Worm (Caenorhabditis elegans) whole organism, L4/young adult: Measurements from ENCODE around the gene F46B3.9.

Experiments used
- W03F9.2 ChIP-seq: fragments of 150-350 bp; optimal IDR thresholded peaks from 2 replicates; lab custom pipeline; 2014; ENCODE audit warnings: missing biosample characterization, missing genetic modification characterization
- dao-5 ChIP-seq: sonication (generic microtip); optimal IDR thresholded peaks from 2 replicates; lab custom pipeline; 2016; ENCODE audit warnings: missing genotype, missing genetic modification characterization, moderate library complexity, missing compliant biosample characterization
- him-1 ChIP-seq: sonication (generic microtip); optimal IDR thresholded peaks from 2 replicates; lab custom pipeline; 2016; ENCODE audit warnings: missing genotype, missing genetic modification reagents, missing genetic modification characterization, missing compliant biosample characterization

Gene F46B3.9

DNA sequence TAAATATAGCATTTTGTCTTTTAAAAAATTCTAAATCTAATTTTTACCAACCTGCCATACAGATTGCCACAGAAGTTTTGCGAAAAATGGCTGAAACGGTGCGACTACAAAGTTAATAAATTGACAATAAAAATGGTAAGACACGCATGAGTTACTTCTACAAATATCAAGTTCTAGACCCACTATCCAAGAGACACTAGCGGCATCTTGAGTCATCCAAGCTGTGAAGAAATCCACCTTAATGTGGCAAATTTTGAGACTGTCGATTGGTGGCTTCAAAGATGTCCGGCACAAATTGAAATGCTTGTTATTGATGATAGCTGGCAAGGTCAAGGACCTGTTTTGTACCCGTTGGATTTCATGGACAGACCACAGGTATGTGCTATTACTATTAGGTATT is 8.4 kb upstream of the F46B3.9 start, which contains the start of gene F46B3.16:
TSS of gene F46B3.16 (plus strand) at position 301 of the 400 bp plus-strand sequence.
- TF ChIP-seq him-1 (no peak), dao-5 (tag; lab: Kevin White, UChicago) (no peak), W03F9.2 (tag; lab: Kevin White, UChicago) (no peak)

DNA sequence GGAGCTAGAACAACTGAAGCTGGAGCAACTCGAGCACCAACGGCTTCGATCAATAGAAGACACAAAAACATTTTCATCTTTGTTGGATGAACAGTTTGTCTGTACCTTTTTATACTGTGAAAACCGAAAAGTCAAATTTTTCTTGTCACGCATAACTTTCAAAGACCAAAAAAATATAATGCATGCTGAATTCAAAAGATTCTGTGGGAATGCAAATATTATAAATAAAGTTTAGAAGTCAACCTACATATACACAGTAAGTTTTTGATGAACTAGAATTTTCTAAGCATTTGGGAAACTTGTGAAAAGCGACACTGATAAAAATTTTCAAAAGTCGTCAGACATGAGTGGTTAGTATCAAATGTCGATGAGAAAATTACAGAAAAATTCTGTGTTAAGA is 7.7 kb upstream of the F46B3.9 start, which contains the start of gene F46B3.15:
TSS of gene F46B3.15 (minus strand) at position 101 of the 400 bp plus-strand sequence.
- TF ChIP-seq dao-5 (tag; lab: Kevin White, UChicago) (no peak), him-1 (no peak), W03F9.2 (tag; lab: Kevin White, UChicago) (no peak)

DNA sequence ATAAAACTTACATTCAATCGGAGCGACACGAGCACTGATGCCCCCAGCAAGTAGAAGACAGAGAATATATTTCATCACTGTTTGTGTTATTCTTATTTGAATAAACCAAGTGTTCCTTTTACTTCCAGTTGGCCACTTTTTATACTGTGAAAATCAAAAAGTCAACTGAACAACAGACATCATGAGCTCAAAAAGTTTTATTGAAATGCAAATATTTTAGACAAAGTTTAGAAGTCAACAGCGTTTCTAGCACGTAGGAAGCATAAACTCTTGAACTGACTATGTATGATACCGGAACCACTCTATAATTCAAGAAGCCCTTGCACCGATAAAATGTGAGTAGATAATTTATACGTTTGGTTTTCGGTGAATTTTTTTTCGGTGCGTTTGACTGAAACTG is 5.3 kb upstream of the F46B3.9 start, which contains the start of gene F46B3.14:
TSS of gene F46B3.14 (minus strand) at position 101 of the 400 bp plus-strand sequence.
- TF ChIP-seq him-1, result no peak
- TF ChIP-seq W03F9.2 (tag; lab: Kevin White, UChicago), result no peak
- no peak for TF ChIP-seq dao-5 (tag; lab: Kevin White, UChicago)

DNA sequence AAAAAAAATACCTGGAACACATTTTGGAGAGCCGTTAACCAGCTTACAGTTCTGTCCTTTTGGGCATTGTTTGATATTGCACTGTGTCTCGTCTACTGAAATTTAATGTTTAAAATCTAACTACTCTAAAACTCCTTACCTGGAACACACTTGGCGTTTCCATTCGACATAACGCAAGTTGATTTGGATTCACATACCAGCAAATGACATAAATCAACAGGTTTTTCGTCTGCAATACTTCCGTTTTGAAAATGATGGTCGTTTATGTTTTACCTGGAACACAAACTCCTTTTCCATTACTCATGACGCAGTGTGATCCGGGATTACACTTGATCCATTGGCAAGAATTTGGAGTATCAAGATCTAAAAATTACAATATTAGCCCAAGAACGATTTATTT is 683 bp downstream of the F46B3.9 start:
- TF ChIP-seq him-1, result no peak
- no peak for TF ChIP-seq W03F9.2 (tag; lab: Kevin White, UChicago)

DNA sequence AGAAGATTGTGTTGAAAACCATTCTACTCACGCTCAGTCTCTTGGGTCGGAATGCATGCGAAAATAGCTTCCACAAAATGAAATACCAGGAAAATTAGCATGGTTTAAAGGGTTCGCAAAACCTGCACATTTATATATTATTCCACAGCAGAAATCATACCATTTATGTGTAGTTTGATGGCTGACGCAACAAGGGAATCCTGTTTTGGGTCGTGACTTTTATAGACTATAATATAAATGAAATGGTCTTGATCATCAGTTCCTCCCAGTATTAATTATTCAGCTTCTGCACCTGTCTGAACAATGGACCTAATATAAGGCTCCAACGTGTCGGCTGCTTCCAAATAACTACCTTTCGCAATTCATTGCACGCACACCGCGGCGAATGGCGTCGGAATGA is 2.9 kb downstream of the F46B3.9 start, which contains the start of gene F46B3.8:
TSS of gene F46B3.8 (minus strand) at position 101 of the 400 bp plus-strand sequence.
- no peak for TF ChIP-seq dao-5 (tag; lab: Kevin White, UChicago)
- no peak for TF ChIP-seq W03F9.2 (tag; lab: Kevin White, UChicago)
- TF ChIP-seq him-1, result no peak

DNA sequence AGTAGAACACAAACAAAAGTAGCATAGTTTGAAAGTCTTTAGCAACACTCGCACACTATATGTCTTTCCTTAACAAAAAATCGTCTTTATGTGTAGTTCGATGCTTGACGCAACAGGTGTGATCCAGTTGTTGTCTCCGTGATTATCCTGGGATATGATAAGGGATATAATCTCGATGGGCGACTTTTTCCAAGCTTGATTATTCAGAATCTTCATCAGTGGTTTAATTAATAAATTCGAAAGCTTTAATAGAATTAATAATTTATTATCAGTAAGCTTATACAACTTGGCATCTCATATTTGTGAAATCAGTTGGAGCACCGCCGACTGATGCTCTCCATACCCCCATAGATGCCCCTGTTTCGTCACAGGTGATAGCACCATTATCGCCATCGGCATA is 7.3 kb downstream of the F46B3.9 start, which contains the start of gene F46B3.7:
TSS of gene F46B3.7 (minus strand) at position 101 of the 400 bp plus-strand sequence.
- TF ChIP-seq dao-5 (tag; lab: Kevin White, UChicago) (no peak), W03F9.2 (tag; lab: Kevin White, UChicago) (no peak), him-1 (no peak)

DNA sequence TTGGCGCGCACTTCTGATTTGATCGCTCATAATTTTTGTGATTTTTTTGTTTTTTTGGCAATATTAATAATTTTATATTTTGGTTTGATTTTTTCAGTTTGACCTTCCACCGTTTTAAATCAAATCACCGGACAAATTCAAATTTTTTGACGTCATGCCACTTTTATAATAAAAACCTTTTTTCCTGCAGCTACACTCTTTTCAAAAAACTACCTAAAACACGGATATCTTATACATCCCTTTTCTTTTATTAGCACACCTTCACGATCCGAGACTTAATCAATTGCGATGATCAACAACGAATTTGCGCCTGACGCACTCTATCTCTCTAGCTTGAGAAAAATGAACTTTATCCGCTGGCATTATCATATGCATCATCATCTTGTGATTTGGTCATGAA is 16.4 kb downstream of the F46B3.9 start, which contains the start of gene grd-2:
TSS of gene grd-2 (plus strand) at position 301 of the 400 bp plus-strand sequence.
- no peak for TF ChIP-seq W03F9.2 (tag; lab: Kevin White, UChicago)
- TF ChIP-seq dao-5 (tag; lab: Kevin White, UChicago), result no peak
- TF ChIP-seq him-1, result no peak

DNA sequence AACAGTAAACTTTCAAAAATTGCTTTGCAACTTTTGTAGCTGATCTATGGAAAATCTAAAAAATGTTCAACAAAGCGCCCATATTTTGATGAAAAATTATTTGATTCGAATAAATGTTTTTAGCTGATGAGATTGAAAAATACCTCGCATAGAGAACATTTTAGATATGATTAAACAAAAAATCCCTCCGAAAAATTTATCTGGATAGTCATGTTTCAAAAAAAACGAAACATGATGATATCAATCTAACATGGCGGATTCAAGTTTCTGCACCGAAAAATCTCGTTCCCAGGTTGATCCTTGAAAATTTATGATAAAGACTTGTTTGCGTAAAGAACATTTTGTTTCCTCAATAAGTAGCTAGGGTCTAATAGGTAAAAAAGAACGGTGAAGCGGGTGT is 17.3 kb downstream of the F46B3.9 start, which contains the start of gene ttr-12:
TSS of gene ttr-12 (minus strand) at position 101 of the 400 bp plus-strand sequence.
- TF ChIP-seq dao-5 (tag; lab: Kevin White, UChicago) (no peak), W03F9.2 (tag; lab: Kevin White, UChicago) (no peak), him-1 (no peak)

DNA sequence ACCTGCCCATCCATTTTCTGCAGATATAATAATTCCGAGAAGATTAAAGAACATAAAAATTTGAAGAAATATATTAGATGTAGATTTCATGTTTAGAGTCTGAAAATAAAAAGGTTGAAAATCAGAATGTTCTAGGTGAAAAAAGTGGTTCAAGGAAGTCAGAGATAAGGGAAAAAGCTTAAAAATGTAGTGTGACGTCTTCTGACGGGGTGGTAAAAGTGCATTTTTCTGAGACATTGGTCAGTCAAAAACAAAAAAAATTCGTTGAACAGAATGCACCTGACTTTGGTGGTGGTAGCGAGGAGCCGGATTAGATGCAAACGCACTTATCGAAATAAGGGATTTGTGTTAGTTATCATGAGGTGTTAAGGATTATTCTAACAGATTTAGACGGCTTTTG is 19.3 kb downstream of the F46B3.9 start, which contains the start of gene F46B3.23:
TSS of gene F46B3.23 (minus strand) at position 101 of the 400 bp plus-strand sequence.
- TF ChIP-seq W03F9.2 (tag; lab: Kevin White, UChicago) (no peak), him-1 (no peak), dao-5 (tag; lab: Kevin White, UChicago) (no peak)

DNA sequence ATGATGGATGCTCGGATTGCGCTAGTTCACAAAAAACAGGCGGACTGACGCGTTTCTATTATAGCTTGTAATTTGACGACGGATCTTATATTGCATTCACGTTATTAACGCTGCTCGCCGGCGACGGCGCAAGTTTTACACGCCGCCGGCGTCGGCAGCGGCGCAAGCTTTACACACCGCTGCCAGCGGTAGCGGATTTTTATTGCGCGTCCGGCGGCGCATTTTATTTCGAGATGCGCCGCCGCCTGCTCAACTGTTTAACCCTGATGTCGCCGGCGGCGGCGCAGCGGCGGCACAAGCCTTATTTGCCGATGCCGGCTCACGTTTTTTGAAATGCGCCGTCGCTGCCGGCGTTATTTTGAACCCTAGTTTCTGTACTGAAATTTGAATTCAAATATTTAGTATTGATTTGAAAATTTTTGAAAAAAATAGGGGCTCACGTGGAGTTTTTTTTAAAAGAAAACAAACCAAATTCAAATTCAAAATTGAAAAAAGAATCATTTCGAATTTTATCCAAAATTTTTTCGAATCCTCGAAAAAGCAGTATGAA is 21.3 kb downstream of the F46B3.9 start, which contains the start of gene ttr-57:
TSS of gene ttr-57 (plus strand) at position 500 of the 550 bp plus-strand sequence.
- no peak for TF ChIP-seq him-1
- TF ChIP-seq dao-5 (tag; lab: Kevin White, UChicago), result no peak
- no peak for TF ChIP-seq W03F9.2 (tag; lab: Kevin White, UChicago)

DNA sequence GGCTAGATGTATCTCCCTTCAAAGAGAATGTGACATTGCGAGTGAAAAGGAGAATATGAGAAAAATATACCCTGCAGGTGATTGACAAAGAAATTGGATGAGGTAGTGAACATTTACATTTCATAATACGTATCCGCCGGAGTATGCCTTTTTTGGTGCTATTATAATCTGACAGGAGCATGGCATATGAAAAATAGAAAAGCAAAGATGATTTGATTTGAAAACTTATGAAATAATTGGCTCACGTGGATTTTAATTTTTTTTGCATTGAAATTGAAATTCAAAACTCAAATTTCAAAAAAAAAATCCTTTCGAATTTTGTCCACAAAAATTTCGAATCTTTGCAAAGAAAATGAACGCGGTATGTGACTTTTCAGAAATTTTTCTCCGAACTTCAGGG is 22.9 kb downstream of the F46B3.9 start, which contains the start of gene ttr-11:
TSS of gene ttr-11 (plus strand) at position 301 of the 400 bp plus-strand sequence.
- no peak for TF ChIP-seq dao-5 (tag; lab: Kevin White, UChicago)
- no peak for TF ChIP-seq W03F9.2 (tag; lab: Kevin White, UChicago)
- no peak for TF ChIP-seq him-1

DNA sequence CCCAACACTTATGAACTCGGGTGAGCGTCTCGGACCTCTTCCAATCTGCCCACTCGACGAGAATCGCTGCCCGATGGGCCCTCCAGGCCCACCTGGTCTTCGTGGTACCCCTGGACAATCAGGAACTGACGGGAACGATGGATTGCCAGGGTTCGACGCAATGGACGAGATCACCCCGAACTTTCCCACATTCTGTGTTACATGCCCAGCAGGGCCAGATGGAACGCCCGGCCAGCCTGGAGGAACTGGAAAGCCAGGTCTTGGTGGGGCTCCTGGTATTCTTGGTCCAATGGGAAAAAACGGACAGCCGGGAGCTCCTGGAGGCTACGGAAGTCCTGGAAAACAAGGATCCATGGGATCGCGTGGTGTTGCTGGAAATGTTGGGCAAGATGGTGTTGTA is 25.2 kb downstream of the F46B3.9 start:
- TF ChIP-seq W03F9.2 (tag; lab: Kevin White, UChicago), result no peak
- no peak for TF ChIP-seq him-1
- TF ChIP-seq dao-5 (tag; lab: Kevin White, UChicago), result no peak

DNA sequence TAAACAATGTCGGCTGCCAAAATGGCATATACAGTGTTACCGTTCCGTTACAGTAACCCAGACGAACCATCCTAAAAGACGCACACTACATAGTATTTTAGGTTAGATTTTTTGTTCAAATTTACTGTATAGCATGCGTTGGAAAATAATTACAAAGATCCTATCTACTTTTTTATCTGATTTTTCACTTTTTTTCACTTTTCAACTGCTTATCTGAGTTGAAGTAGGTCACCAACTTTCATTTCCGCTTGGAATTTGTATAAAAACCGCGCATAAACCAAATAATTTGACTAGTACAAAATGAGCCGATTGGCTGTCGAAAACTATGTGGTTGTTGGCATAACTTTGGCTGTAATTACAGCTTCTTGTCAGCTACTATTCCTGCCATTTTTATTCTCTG is 26.1 kb downstream of the F46B3.9 start, which contains the start of gene col-163:
TSS of gene col-163 (plus strand) at position 301 of the 400 bp plus-strand sequence.
- TF ChIP-seq dao-5 (tag; lab: Kevin White, UChicago), result no peak
- TF ChIP-seq him-1, result no peak
- TF ChIP-seq W03F9.2 (tag; lab: Kevin White, UChicago), result no peak

DNA sequence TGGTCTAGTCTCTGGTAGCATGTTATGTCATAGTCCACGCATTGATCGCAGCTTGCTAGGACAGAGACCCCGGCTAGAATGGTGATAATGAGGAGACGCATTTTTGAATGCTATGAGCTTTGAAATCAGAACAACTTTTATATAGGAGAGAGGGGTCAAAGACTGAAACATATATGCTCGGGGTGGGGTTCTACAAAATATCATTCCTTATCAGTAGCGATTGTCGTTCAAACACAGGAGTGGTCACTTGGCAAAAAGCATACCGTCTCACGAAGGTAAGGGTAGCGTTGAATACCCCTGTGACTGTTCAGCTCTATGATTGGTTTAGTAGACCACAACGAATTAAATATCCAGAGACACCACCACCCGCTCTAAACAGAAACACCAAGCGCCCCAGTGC is 28.9 kb downstream of the F46B3.9 start, which contains the start of gene F46B3.1:
TSS of gene F46B3.1 (minus strand) at position 101 of the 400 bp plus-strand sequence.
- no peak for TF ChIP-seq dao-5 (tag; lab: Kevin White, UChicago)
- TF ChIP-seq W03F9.2 (tag; lab: Kevin White, UChicago), result no peak
- TF ChIP-seq him-1, result no peak
